Fruit fly (Drosophila melanogaster): ENCODE measurements around the gene Trp1.
A peak's percentile ranks its signal among the peaks of the same experiment; 100 is the strongest.

Trp1 gene

DNA sequence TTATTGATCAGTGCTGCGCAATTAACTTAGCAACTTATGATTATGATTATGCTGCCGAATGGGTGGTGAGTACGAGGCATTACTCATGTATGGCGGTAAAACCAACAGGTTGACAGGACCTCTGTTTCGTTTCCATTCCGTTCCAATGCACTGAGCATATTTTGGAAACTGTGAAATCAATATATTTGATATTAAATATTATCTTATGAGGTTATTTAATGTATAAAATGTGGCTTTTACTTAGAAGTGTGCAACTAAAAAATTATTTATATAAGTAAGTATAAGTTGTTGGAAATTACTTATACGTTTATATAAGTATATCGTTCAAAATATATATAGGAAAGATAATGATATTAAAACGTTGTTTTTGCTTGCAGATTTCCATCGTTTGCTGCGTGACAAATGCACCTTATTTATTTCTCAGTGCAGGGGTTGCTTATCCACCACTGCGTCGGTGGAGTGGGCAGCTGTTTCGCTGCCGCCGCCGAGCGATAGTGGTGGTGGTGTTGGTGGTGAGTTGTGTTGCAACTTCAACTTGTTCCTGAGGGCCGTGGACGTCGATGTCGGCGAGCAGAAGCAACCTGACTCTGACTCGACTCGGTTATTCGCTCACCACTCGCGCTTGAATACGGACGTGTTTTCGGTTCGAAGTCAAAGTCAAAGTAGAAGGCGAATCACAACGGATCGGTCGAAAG lies 25.0 kb upstream of the Trp1 start, which contains the start of gene bib (continued):
- TF ChIP-seq CG33557 (GFP tag; optimal IDR thresholded peaks at IDR 0.05): peak; percentile 88
- TF ChIP-seq ssp (GFP tag; IDR thresholded peaks at IDR 0.05): peak; percentile 69
- peak; percentile 10 for TF ChIP-seq Antp (GFP tag; optimal IDR thresholded peaks at IDR 0.05)
- TF ChIP-seq ewg (GFP tag; optimal IDR thresholded peaks at IDR 0.05): peak; percentile 68
- TF ChIP-seq CG4854 (GFP tag; optimal IDR thresholded peaks at IDR 0.05): peak; percentile 54
- TF ChIP-seq Dbx (GFP tag; IDR thresholded peaks at IDR 0.05): 0 out of 3 replicates have a peak, but pooled peaks have one; percentile 19
- peak; percentile 66 for TF ChIP-seq E2f1 (GFP tag; IDR thresholded peaks at IDR 0.05)
- peak; percentile 59 for TF ChIP-seq CG4617 (GFP tag; optimal IDR thresholded peaks at IDR 0.05; ENCODE audit: borderline replicate concordance)
- TF ChIP-seq CG30020 (tag; optimal IDR thresholded peaks at IDR 0.05): peak; percentile 90
- peak; percentile 53 for TF ChIP-seq CG8281 (tag; optimal IDR thresholded peaks at IDR 0.05)
- peak; percentile 1 to 82 for TF ChIP-seq dpn (GFP tag; optimal IDR thresholded peaks at IDR 0.05)
- peak; percentile 94 for TF ChIP-seq CG14710 (tag; optimal IDR thresholded peaks at IDR 0.05)
- no peak for TF ChIP-seq CG8944 (GFP tag; optimal IDR thresholded peaks at IDR 0.05)
- peak; percentile 42; the same call in 1 of the 2 replicates for TF ChIP-seq sens-2 (GFP tag; IDR thresholded peaks at IDR 0.05)
- no peak for TF ChIP-seq sc (optimal IDR thresholded peaks at IDR 0.05)
- TF ChIP-seq sc (GFP tag; optimal IDR thresholded peaks at IDR 0.05): peak; percentile 86
- peak; percentile 76 for TF ChIP-seq Abd-B (GFP tag; optimal IDR thresholded peaks at IDR 0.05)
- TF ChIP-seq Scr (GFP tag; IDR thresholded peaks at IDR 0.05; ENCODE audit: partially characterized antibody): peak; percentile 22; the same call in 1 of the 2 replicates
- TF ChIP-seq NfI (GFP tag; optimal IDR thresholded peaks at IDR 0.05): peak; percentile 76
- TF ChIP-seq Side (GFP tag; optimal IDR thresholded peaks at IDR 0.05): peak; percentile 41
- TF ChIP-seq CG34224 (GFP tag; IDR thresholded peaks at IDR 0.05; ENCODE audit: partially characterized antibody): no peak
- TF ChIP-seq ems (GFP tag; optimal IDR thresholded peaks at IDR 0.05): peak; percentile 19
- no peak for TF ChIP-seq Bteb2 (GFP tag; optimal IDR thresholded peaks at IDR 0.05)
- TF ChIP-seq D (optimal IDR thresholded peaks at IDR 0.05): no peak
- peak; percentile 89 for TF ChIP-seq D (GFP tag; optimal IDR thresholded peaks at IDR 0.05)
- peak; percentile 87 for TF ChIP-seq CG6813 (GFP tag; optimal IDR thresholded peaks at IDR 0.05)
- no peak for TF ChIP-seq da (GFP tag; optimal IDR thresholded peaks at IDR 0.05)
- TF ChIP-seq ftz-f1 (GFP tag; optimal IDR thresholded peaks at IDR 0.05): no peak
- no peak for TF ChIP-seq hkb (optimal IDR thresholded peaks at IDR 0.05)
- TF ChIP-seq hkb (GFP tag; IDR thresholded peaks at IDR 0.05): peak; percentile 65
- peak; percentile 52 for TF ChIP-seq CG15514 (GFP tag; optimal IDR thresholded peaks at IDR 0.05)
- TF ChIP-seq CG2202 (tag; optimal IDR thresholded peaks at IDR 0.05): peak; percentile 86
- TF ChIP-seq kah (GFP tag; optimal IDR thresholded peaks at IDR 0.05): peak; percentile 41
- peak; percentile 86 for TF ChIP-seq CG16815 (GFP tag; optimal IDR thresholded peaks at IDR 0.05)
- no peak for TF ChIP-seq Dll (GFP tag; IDR thresholded peaks at IDR 0.05; ENCODE audit: partially characterized antibody)
- TF ChIP-seq kni (GFP tag; optimal IDR thresholded peaks at IDR 0.05): peak; percentile 68
- peak; percentile 71 for TF ChIP-seq CG10654 (GFP tag; optimal IDR thresholded peaks at IDR 0.05)
- TF ChIP-seq dmrt99B (tag; optimal IDR thresholded peaks at IDR 0.05): peak; percentile 88
- TF ChIP-seq CG7372 (GFP tag; IDR thresholded peaks at IDR 0.05): no peak
- peak; percentile 28 for TF ChIP-seq pnt (GFP tag; optimal IDR thresholded peaks at IDR 0.05)
- peak; percentile 75 for TF ChIP-seq HHEX (GFP tag; optimal IDR thresholded peaks at IDR 0.05)
- peak; percentile 49; the same call in 2 of the 3 replicates for TF ChIP-seq Opbp (GFP tag; IDR thresholded peaks at IDR 0.05; ENCODE audit: partially characterized antibody)
- TF ChIP-seq CG11723 (GFP tag; optimal IDR thresholded peaks at IDR 0.05): peak; percentile 71
- TF ChIP-seq CG10959 (GFP tag; IDR thresholded peaks at IDR 0.05): peak; percentile 79
- TF ChIP-seq CG6854 (GFP tag; optimal IDR thresholded peaks at IDR 0.05): peak; percentile 67
- TF ChIP-seq E2f2 (GFP tag; IDR thresholded peaks at IDR 0.05): no peak; the same call in 1 of the 2 replicates
- TF ChIP-seq phol (tag; optimal IDR thresholded peaks at IDR 0.05): peak; percentile 91
- peak; percentile 60 for TF ChIP-seq esg (GFP tag; conservative IDR thresholded peaks at IDR 0.05)
- TF ChIP-seq oc (tag; optimal IDR thresholded peaks at IDR 0.05): peak; percentile 73
